Worm (Caenorhabditis elegans) whole organism, L2 larva: Measurements from ENCODE around the gene oig-2.
"Not testable (repeated sequence)": the region's sequence is repeated elsewhere in the genome, so short reads cannot be mapped to it uniquely, and the experiment has no call there.

Source experiments
- C34F6.9 ChIP-seq: fragments of 150-350 bp; optimal IDR thresholded peaks from 2 replicates; lab custom pipeline; 2014; ENCODE audit warnings: missing biosample characterization, missing genetic modification characterization
- F13H6.1 ChIP-seq: sonication (generic microtip); optimal IDR thresholded peaks from 2 replicates; lab custom pipeline; 2016; ENCODE audit warnings: missing genetic modification characterization, missing compliant biosample characterization
- Y55F3AM.14 ChIP-seq: fragments of 200-800 bp; sonication (Bioruptor generic); optimal IDR thresholded peaks from 2 replicates; lab custom pipeline; 2018; ENCODE audit warnings: mild to moderate bottlenecking, missing genetic modification characterization, missing compliant biosample characterization
- aly-2 ChIP-seq: fragments of 150-350 bp; optimal IDR thresholded peaks from 2 replicates; lab custom pipeline; 2014; ENCODE audit warnings: missing biosample characterization, missing genetic modification characterization
- ama-1 ChIP-seq: fragments of 150-350 bp; optimal IDR thresholded peaks from 2 replicates; lab custom pipeline; 2018; ENCODE audit warnings: inconsistent platforms
- blmp-1 ChIP-seq: sonication (generic microtip); optimal IDR thresholded peaks from 2 replicates; lab custom pipeline; 2017; ENCODE audit warnings: missing genetic modification characterization, mild to moderate bottlenecking, missing compliant biosample characterization, antibody characterized with exemption, moderate library complexity; ENCODE audit not compliant: insufficient read depth
- ceh-16 ChIP-seq: fragments of 150-350 bp; optimal IDR thresholded peaks from 2 replicates; lab custom pipeline; 2014; ENCODE audit warnings: missing biosample characterization, missing genetic modification characterization
- ceh-82 ChIP-seq: fragments of 150-350 bp; optimal IDR thresholded peaks from 2 replicates; lab custom pipeline; 2014; ENCODE audit warnings: missing biosample characterization, missing genetic modification characterization
- crh-2 ChIP-seq: sonication (generic microtip); optimal IDR thresholded peaks from 2 replicates; lab custom pipeline; 2017; ENCODE audit warnings: missing biosample characterization, missing genetic modification characterization
- dmd-4 ChIP-seq: sonication (generic microtip); optimal IDR thresholded peaks from 2 replicates; lab custom pipeline; 2017; ENCODE audit warnings: missing biosample characterization, missing genetic modification characterization
- egl-27 ChIP-seq: sonication (generic microtip); optimal IDR thresholded peaks from 3 replicates; lab custom pipeline; 2017; ENCODE audit warnings: missing biosample characterization, missing genetic modification reagents, missing genetic modification characterization
- elt-1 ChIP-seq: fragments of 150-350 bp; optimal IDR thresholded peaks from 2 replicates; lab custom pipeline; 2014; ENCODE audit warnings: missing biosample characterization, missing genetic modification characterization
- elt-3 ChIP-seq: sonication (generic microtip); optimal IDR thresholded peaks from 2 replicates; lab custom pipeline; 2017; ENCODE audit warnings: missing biosample characterization, missing genetic modification characterization
- gmeb-1 ChIP-seq: fragments of 150-350 bp; optimal IDR thresholded peaks from 2 replicates; lab custom pipeline; 2014; ENCODE audit warnings: missing biosample characterization, missing genetic modification characterization
- lin-11 ChIP-seq: fragments of 150-350 bp; sonication (generic microtip); optimal IDR thresholded peaks from 2 replicates; lab custom pipeline; 2014; ENCODE audit warnings: missing biosample characterization, missing genetic modification characterization, inconsistent platforms, mixed read lengths
- lin-13 ChIP-seq: fragments of 150-350 bp; optimal IDR thresholded peaks from 2 replicates; lab custom pipeline; 2014; ENCODE audit warnings: missing biosample characterization, missing genetic modification reagents, missing genetic modification characterization
- lin-39 ChIP-seq: fragments of 150-350 bp; optimal IDR thresholded peaks from 2 replicates; lab custom pipeline; 2014; ENCODE audit warnings: missing biosample characterization, missing genetic modification reagents, missing genetic modification characterization
- lsy-2 ChIP-seq, 2 experiments: fragments of 150-350 bp in 1 of 2; sonication (generic microtip) in 1 of 2; optimal IDR thresholded peaks; 2 replicates each; lab custom pipeline; 2014 to 2017; ENCODE audit warnings: missing biosample characterization in 2 of 2, missing genetic modification characterization in 2 of 2
- mab-5 ChIP-seq: fragments of 150-350 bp; optimal IDR thresholded peaks from 2 replicates; lab custom pipeline; 2014; ENCODE audit warnings: missing biosample characterization, missing genetic modification characterization
- mbf-1 ChIP-seq: sonication (generic microtip); optimal IDR thresholded peaks from 2 replicates; lab custom pipeline; 2017; ENCODE audit warnings: missing biosample characterization, missing genetic modification characterization
- mdl-1 ChIP-seq, 2 experiments: fragments of 150-350 bp in 1 of 2; sonication (generic microtip) in 1 of 2; optimal IDR thresholded peaks; 2 replicates each; lab custom pipeline; 2017; ENCODE audit warnings: missing biosample characterization in 2 of 2, missing genetic modification characterization in 2 of 2
- nhr-10 ChIP-seq: sonication (generic microtip); optimal IDR thresholded peaks from 2 replicates; lab custom pipeline; 2017; ENCODE audit warnings: missing biosample characterization, missing genetic modification characterization
- nhr-11 ChIP-seq: fragments of 150-350 bp; optimal IDR thresholded peaks from 2 replicates; lab custom pipeline; 2014; ENCODE audit warnings: missing biosample characterization, missing genetic modification characterization
- nhr-129 ChIP-seq: fragments of 150-350 bp; optimal IDR thresholded peaks from 2 replicates; lab custom pipeline; 2014; ENCODE audit warnings: missing biosample characterization, missing genetic modification characterization
- nhr-23 ChIP-seq: fragments of 150-350 bp; optimal IDR thresholded peaks from 2 replicates; lab custom pipeline; 2014; ENCODE audit warnings: missing biosample characterization, missing genetic modification reagents, missing genetic modification characterization
- nhr-237 ChIP-seq: fragments of 150-350 bp; optimal IDR thresholded peaks from 2 replicates; lab custom pipeline; 2014; ENCODE audit warnings: missing biosample characterization, missing genetic modification characterization
- nhr-25 ChIP-seq: fragments of 150-350 bp; sonication (generic microtip); optimal IDR thresholded peaks from 3 replicates; lab custom pipeline; 2014; ENCODE audit warnings: missing biosample characterization, missing genetic modification characterization
- nhr-6 ChIP-seq: fragments of 150-350 bp; optimal IDR thresholded peaks from 2 replicates; lab custom pipeline; 2014; ENCODE audit warnings: missing biosample characterization, missing genetic modification characterization
- nhr-77 ChIP-seq: fragments of 150-350 bp; optimal IDR thresholded peaks from 2 replicates; lab custom pipeline; 2014; ENCODE audit warnings: missing biosample characterization, missing genetic modification characterization
- peb-1 ChIP-seq: fragments of 150-350 bp; optimal IDR thresholded peaks from 2 replicates; lab custom pipeline; 2014; ENCODE audit warnings: missing biosample characterization, missing genetic modification characterization
- sem-4 ChIP-seq: fragments of 150-350 bp; optimal IDR thresholded peaks from 2 replicates; lab custom pipeline; 2014; ENCODE audit warnings: missing biosample characterization, missing genetic modification reagents, missing genetic modification characterization
- skn-1 ChIP-seq: sonication (generic microtip); optimal IDR thresholded peaks from 2 replicates; lab custom pipeline; 2017; ENCODE audit warnings: missing biosample characterization, missing genetic modification characterization
- sma-3 ChIP-seq: sonication (generic microtip); optimal IDR thresholded peaks from 2 replicates; lab custom pipeline; 2016; ENCODE audit warnings: missing genetic modification reagents, missing genetic modification characterization, missing compliant biosample characterization
- sma-9 ChIP-seq, 2 experiments: fragments of 150-350 bp in 1 of 2; sonication (generic microtip) in 1 of 2; optimal IDR thresholded peaks; 2 replicates each; lab custom pipeline; 2014 to 2016; ENCODE audit warnings: missing genetic modification characterization in 2 of 2, mild to moderate bottlenecking in 1 of 2, missing biosample characterization in 1 of 2, missing compliant biosample characterization in 1 of 2, missing genetic modification reagents in 1 of 2, moderate library complexity in 1 of 2
- snpc-4 ChIP-seq: fragments of 150-350 bp; optimal IDR thresholded peaks from 2 replicates; lab custom pipeline; 2014; ENCODE audit warnings: missing biosample characterization, missing genetic modification characterization
- unc-39 ChIP-seq: fragments of 150-350 bp; optimal IDR thresholded peaks from 2 replicates; lab custom pipeline; 2014; ENCODE audit warnings: missing biosample characterization, missing genetic modification characterization
- unc-55 ChIP-seq: fragments of 150-350 bp; sonication (generic microtip); optimal IDR thresholded peaks from 3 replicates; lab custom pipeline; 2014; ENCODE audit warnings: missing biosample characterization, missing genetic modification reagents, missing genetic modification characterization
- unc-62 ChIP-seq: fragments of 150-350 bp; optimal IDR thresholded peaks from 2 replicates; lab custom pipeline; 2014; ENCODE audit warnings: missing biosample characterization, missing genetic modification reagents, missing genetic modification characterization
- zag-1 ChIP-seq: fragments of 150-350 bp; optimal IDR thresholded peaks from 2 replicates; lab custom pipeline; 2014; ENCODE audit warnings: missing biosample characterization, missing genetic modification characterization
- ztf-1 ChIP-seq: fragments of 200-800 bp; sonication (Bioruptor generic); conservative IDR thresholded peaks from 2 replicates; pipeline ENCODE4 v1.3.6; 2022; ENCODE audit warnings: missing genetic modification characterization, missing compliant biosample characterization
- ztf-11 ChIP-seq: sonication (generic microtip); optimal IDR thresholded peaks from 2 replicates; lab custom pipeline; 2017; ENCODE audit warnings: missing biosample characterization, missing genetic modification characterization

Gene oig-2

ce11 chrII:13043433-13044054 lies 35.6 kb upstream of the oig-2 start, which contains the start of gene puf-6:
Gene puf-6, minus strand, starts transcription at chrII:13043445.
- TF ChIP-seq ceh-16, nhr-25, nhr-10 (tag; lab: Kevin White, UChicago): not testable (repeated sequence)

DNA sequence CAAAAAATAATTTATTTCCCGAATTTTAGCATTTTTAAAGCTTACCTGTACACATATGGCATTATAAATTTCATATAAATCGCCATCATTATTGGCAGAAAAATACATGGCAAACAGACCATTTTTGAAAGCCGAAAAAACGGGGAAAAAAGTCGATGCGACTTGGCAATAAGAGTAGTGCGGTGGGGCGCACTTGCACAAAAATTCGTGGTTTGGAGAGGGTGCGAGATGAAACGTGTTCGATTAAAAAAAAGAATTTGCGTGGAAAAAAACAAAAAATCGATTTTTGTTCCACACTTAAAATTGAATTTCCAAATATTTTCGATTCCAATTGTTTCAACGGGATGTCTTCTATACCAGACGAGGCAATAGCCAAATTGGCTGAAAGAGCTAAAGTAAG lies 28.8 kb upstream of the oig-2 start, which contains the start of gene F18A11.3:
Gene F18A11.3 (minus strand): TSS at position 125 of the 400 bp plus-strand sequence.
- TF ChIP-seq nhr-11 (tag; lab: Kevin White, UChicago): no peak
- TF ChIP-seq nhr-23 (tag; lab: Kevin White, UChicago): no peak
- TF ChIP-seq ztf-1: no peak
- TF ChIP-seq elt-1 (tag; lab: Kevin White, UChicago): no peak
- no peak for TF ChIP-seq nhr-77 (tag; lab: Kevin White, UChicago)
- no peak for TF ChIP-seq ztf-11 (tag; lab: Kevin White, UChicago)
- TF ChIP-seq nhr-237 (tag; lab: Kevin White, UChicago): no peak
- TF ChIP-seq unc-39 (tag; lab: Kevin White, UChicago): no peak
- no peak for TF ChIP-seq lin-13 (GFP tag; lab: Kevin White, UChicago)
- TF ChIP-seq snpc-4 (tag; lab: Kevin White, UChicago): no peak
- no peak for TF ChIP-seq nhr-10 (tag; lab: Kevin White, UChicago)
- peak; percentile 45 for TF ChIP-seq crh-2 (tag; lab: Kevin White, UChicago)
- TF ChIP-seq unc-62: no peak
- TF ChIP-seq unc-55 (GFP tag; lab: Kevin White, UChicago): peak; percentile 6
- TF ChIP-seq nhr-25 (tag; lab: Kevin White, UChicago): no peak
- no peak for TF ChIP-seq ceh-16 (tag; lab: Kevin White, UChicago)
- no peak for TF ChIP-seq sma-3
- TF ChIP-seq ceh-82 (tag; lab: Kevin White, UChicago): no peak
- no peak for TF ChIP-seq zag-1 (tag; lab: Kevin White, UChicago)
- TF ChIP-seq nhr-129 (tag; lab: Kevin White, UChicago): peak; percentile 31
- no peak for TF ChIP-seq Y55F3AM.14 (GFP tag; lab: Kevin White, UChicago)
- TF ChIP-seq mdl-1 (tag; optimal IDR thresholded peaks at IDR 0.05; lab: Kevin White, UChicago): no peak
- no peak for TF ChIP-seq dmd-4 (tag; lab: Kevin White, UChicago)
- TF ChIP-seq lsy-2 (tag; optimal IDR thresholded peaks at IDR 0.05; lab: Kevin White, UChicago): peak in 1 of 2 experiments; percentile 28
- no peak for TF ChIP-seq gmeb-1 (tag; lab: Kevin White, UChicago)
- TF ChIP-seq C34F6.9 (tag; lab: Kevin White, UChicago): peak; percentile 57
- no peak for TF ChIP-seq egl-27 (tag; lab: Kevin White, UChicago)

- TF ChIP-seq sma-3; lsy-2 (tag; optimal IDR thresholded peaks at IDR 0.05; lab: Kevin White, UChicago); F13H6.1 (tag; lab: Kevin White, UChicago): not testable (repeated sequence)
These were observed 23.8 kb upstream of the oig-2 start, which contains the start of gene F18A11.2 for ce11 chrII:13031649-13032191. Gene F18A11.2, plus strand, starts transcription at chrII:13031699.

DNA sequence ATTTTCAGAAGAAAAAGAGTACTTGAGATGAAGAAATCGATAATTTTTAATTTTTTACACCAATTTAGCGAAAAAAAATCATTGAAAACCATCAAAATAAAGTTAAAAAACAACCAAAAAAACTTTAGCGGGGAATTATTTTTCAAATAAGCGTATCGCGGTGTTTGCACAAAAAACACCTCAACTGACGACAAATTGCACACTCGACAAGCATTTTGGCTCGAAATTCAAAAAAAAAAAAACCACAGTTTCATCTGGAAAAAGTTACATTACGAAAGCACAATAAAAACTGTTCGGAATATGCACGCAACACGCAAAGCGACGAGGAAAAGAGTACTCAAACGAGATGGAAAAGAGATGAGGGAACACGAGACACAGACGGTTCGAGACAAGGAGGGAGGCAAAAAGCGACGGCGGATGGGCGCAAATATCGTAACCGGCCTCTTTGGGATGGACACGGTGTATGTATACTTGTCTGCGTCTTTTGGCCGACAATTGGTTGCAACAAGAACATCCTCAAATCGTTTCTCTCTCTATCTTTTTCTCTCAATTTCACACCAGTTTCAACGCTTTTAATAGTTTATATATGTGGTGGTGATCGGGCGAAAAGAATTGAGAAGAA lies 22.7 kb upstream of the oig-2 start:
- no peak for TF ChIP-seq nhr-237 (tag; lab: Kevin White, UChicago)
- TF ChIP-seq lin-39 (tag; lab: Kevin White, UChicago): no peak
- TF ChIP-seq peb-1 (tag; lab: Kevin White, UChicago): no peak
- TF ChIP-seq F13H6.1 (tag; lab: Kevin White, UChicago): peak; percentile 85
- TF ChIP-seq skn-1 (tag; lab: Kevin White, UChicago): peak; percentile 20
- no peak for TF ChIP-seq nhr-6 (tag; lab: Kevin White, UChicago)
- TF ChIP-seq gmeb-1 (tag; lab: Kevin White, UChicago): peak; percentile 14
- no peak for TF ChIP-seq nhr-10 (tag; lab: Kevin White, UChicago)
- TF ChIP-seq nhr-77 (tag; lab: Kevin White, UChicago): no peak
- TF ChIP-seq crh-2 (tag; lab: Kevin White, UChicago): peak; percentile 64
- no peak for TF ChIP-seq mbf-1
- peak; percentile 66 for TF ChIP-seq blmp-1
- no peak for TF ChIP-seq nhr-23 (tag; lab: Kevin White, UChicago)
- no peak for TF ChIP-seq Y55F3AM.14 (GFP tag; lab: Kevin White, UChicago)
- TF ChIP-seq lsy-2 (tag; optimal IDR thresholded peaks at IDR 0.05; lab: Kevin White, UChicago): peak in 1 of 2 experiments; percentile 65
- TF ChIP-seq ceh-82 (tag; lab: Kevin White, UChicago): no peak
- TF ChIP-seq aly-2 (tag; lab: Kevin White, UChicago): no peak
- no peak for TF ChIP-seq elt-1 (tag; lab: Kevin White, UChicago)
- peak; percentile 53 for TF ChIP-seq sma-9 (GFP tag; optimal IDR thresholded peaks at IDR 0.05; lab: Kevin White, UChicago)
- no peak for TF ChIP-seq sma-9 (tag; optimal IDR thresholded peaks at IDR 0.05; lab: Kevin White, UChicago)
- TF ChIP-seq nhr-11 (tag; lab: Kevin White, UChicago): no peak
- peak; percentile 47 for TF ChIP-seq sem-4 (tag; lab: Kevin White, UChicago)
- no peak for TF ChIP-seq elt-3 (tag; lab: Kevin White, UChicago)
- no peak for TF ChIP-seq lin-11 (tag; lab: Kevin White, UChicago)
- TF ChIP-seq nhr-129 (tag; lab: Kevin White, UChicago): peak; percentile 70
- TF ChIP-seq ztf-11 (tag; lab: Kevin White, UChicago): no peak
- TF ChIP-seq mab-5 (tag; lab: Kevin White, UChicago): no peak
- no peak for TF ChIP-seq unc-62
- peak in 1 of 2 experiments; percentile 6 for TF ChIP-seq mdl-1 (tag; optimal IDR thresholded peaks at IDR 0.05; lab: Kevin White, UChicago)
- TF ChIP-seq ama-1 (lab: Kevin White, UChicago): no peak
